Worm (Caenorhabditis elegans): Measurements from ENCODE around the gene bath-24.

bath-24 gene

DNA sequence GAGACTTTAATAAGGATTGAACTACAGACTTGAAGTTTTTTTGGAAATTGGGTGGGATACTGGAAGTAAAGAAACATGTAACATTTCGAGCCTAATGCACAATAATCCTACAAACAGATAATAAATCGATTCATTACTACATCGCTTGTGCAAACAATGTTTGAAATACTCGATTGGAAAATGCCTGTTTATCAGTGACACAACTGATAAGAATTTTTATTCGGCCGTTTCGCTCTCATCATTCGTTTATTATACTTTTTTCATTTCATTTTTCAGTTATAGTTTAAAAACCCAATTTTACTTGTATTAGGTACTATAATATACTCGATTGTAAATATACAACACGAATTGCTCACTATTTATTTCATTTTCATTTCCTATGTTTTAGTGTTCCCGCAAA lies 49.7 kb downstream of the bath-24 start:
- TF ChIP-seq ceh-39 (tag; optimal IDR thresholded peaks at IDR 0.05) (no peak), nhr-28 (tag; optimal IDR thresholded peaks at IDR 0.05) (no peak), flh-1 (GFP tag; optimal IDR thresholded peaks at IDR 0.05) (no peak), nhr-237 (tag; optimal IDR thresholded peaks at IDR 0.05) (no peak), bed-3 (GFP tag; optimal IDR thresholded peaks at IDR 0.05) (no peak), unc-120 (tag; optimal IDR thresholded peaks at IDR 0.05; ENCODE audit: poor library complexity, severe bottlenecking) (no peak), ztf-11 (tag; optimal IDR thresholded peaks at IDR 0.05) (no peak), mab-5 (tag; optimal IDR thresholded peaks at IDR 0.05) (no peak), M03D4.4 (tag; optimal IDR thresholded peaks at IDR 0.05) (no peak), hlh-1 (tag; optimal IDR thresholded peaks at IDR 0.05) (no peak), ceh-43 (GFP tag; optimal IDR thresholded peaks at IDR 0.05) (no peak), ces-1 (GFP tag; optimal IDR thresholded peaks at IDR 0.05) (no peak), unc-39 (tag; optimal IDR thresholded peaks at IDR 0.05) (no peak), cnd-1 (tag; optimal IDR thresholded peaks at IDR 0.05) (no peak), blmp-1 (tag; optimal IDR thresholded peaks at IDR 0.05) (no peak), lsy-2 (tag; optimal IDR thresholded peaks at IDR 0.05) (no peak), tbx-8 (GFP tag; optimal IDR thresholded peaks at IDR 0.05) (no peak)
